Worm (Caenorhabditis elegans) whole organism, L1 larva: ENCODE results near the gene nspd-7.
A peak's percentile ranks its signal among the peaks of the same experiment; 100 is the strongest.

Source experiments
- C04F5.9 ChIP-seq: sonication (generic microtip); optimal IDR thresholded peaks from 2 replicates; lab custom pipeline; 2016; ENCODE audit warnings: missing genetic modification characterization, missing compliant biosample characterization
- C16A3.4 ChIP-seq: fragments of 150-350 bp; optimal IDR thresholded peaks from 2 replicates; lab custom pipeline; 2014; ENCODE audit warnings: missing biosample characterization, missing genetic modification characterization
- C34B4.2 ChIP-seq: sonication (generic microtip); optimal IDR thresholded peaks from 2 replicates; lab custom pipeline; 2017; ENCODE audit warnings: mild to moderate bottlenecking, missing genetic modification characterization, missing compliant biosample characterization
- aha-1 ChIP-seq: fragments of 150-350 bp; optimal IDR thresholded peaks from 2 replicates; lab custom pipeline; 2014; ENCODE audit warnings: missing biosample characterization, missing genetic modification characterization
- alr-1 ChIP-seq: fragments of 200-800 bp; sonication (Bioruptor generic); optimal IDR thresholded peaks from 2 replicates; lab custom pipeline; 2018; ENCODE audit warnings: borderline replicate concordance, mild to moderate bottlenecking, missing genetic modification characterization, missing compliant biosample characterization
- aly-2 ChIP-seq: fragments of 150-350 bp; optimal IDR thresholded peaks from 2 replicates; lab custom pipeline; 2014; ENCODE audit warnings: missing biosample characterization, missing genetic modification characterization
- ama-1 ChIP-seq: fragments of 150-350 bp; optimal IDR thresholded peaks from 2 replicates; lab custom pipeline; 2014
- blmp-1 ChIP-seq: fragments of 150-350 bp; optimal IDR thresholded peaks from 2 replicates; lab custom pipeline; 2014; ENCODE audit warnings: missing biosample characterization, missing genetic modification characterization
- ceh-63 ChIP-seq: fragments of 200-800 bp; sonication (Bioruptor generic); optimal IDR thresholded peaks from 2 replicates; lab custom pipeline; 2018; ENCODE audit warnings: mild to moderate bottlenecking, missing genetic modification characterization, missing compliant biosample characterization
- ceh-8 ChIP-seq: fragments of 200-800 bp; sonication (Bioruptor generic); optimal IDR thresholded peaks from 2 replicates; lab custom pipeline; 2018; ENCODE audit warnings: mild to moderate bottlenecking, missing genetic modification characterization, moderate library complexity, missing compliant biosample characterization
- ceh-88 ChIP-seq: fragments of 200-800 bp; sonication (Bioruptor generic); IDR thresholded peaks from 2 replicates; pipeline ENCODE4 v1.3.6; 2022; ENCODE audit warnings: missing genetic modification characterization, missing compliant biosample characterization
- efl-1 ChIP-seq, 4 experiments: fragments of 150-350 bp; optimal IDR thresholded peaks in 3 of 4; peaks in 1 of 4; 1 replicate in 1 of 4; 2 replicates in 3 of 4; lab custom pipeline; 2014; ENCODE audit warnings: missing biosample characterization in 2 of 4, missing genetic modification characterization in 2 of 4, missing genetic modification reagents in 2 of 4
- egl-13 ChIP-seq: sonication (generic microtip); optimal IDR thresholded peaks from 2 replicates; lab custom pipeline; 2016; ENCODE audit warnings: missing genotype, missing genetic modification reagents, missing genetic modification characterization, missing compliant biosample characterization
- elt-2 ChIP-seq: sonication (generic microtip); optimal IDR thresholded peaks from 2 replicates; lab custom pipeline; 2016; ENCODE audit warnings: missing genetic modification characterization, mild to moderate bottlenecking, inconsistent platforms, missing compliant biosample characterization, missing genetic modification reagents
- elt-3 ChIP-seq, 6 experiments: fragments of 150-350 bp in 1 of 6; sonication (generic microtip); optimal IDR thresholded peaks; 2 replicates each; lab custom pipeline; 2017 to 2018; ENCODE audit warnings: missing biosample characterization in 6 of 6, missing genetic modification characterization in 6 of 6, inconsistent platforms in 1 of 6
- ets-5 ChIP-seq: fragments of 200-800 bp; sonication (Bioruptor generic); IDR thresholded peaks from 2 replicates; pipeline ENCODE4 v1.3.6; 2022; ENCODE audit warnings: missing genetic modification characterization, missing compliant biosample characterization
- fkh-8 ChIP-seq: sonication (generic microtip); optimal IDR thresholded peaks from 2 replicates; lab custom pipeline; 2016; ENCODE audit warnings: mild to moderate bottlenecking, missing genetic modification characterization, missing compliant biosample characterization
- fos-1 ChIP-seq: fragments of 150-350 bp; optimal IDR thresholded peaks from 2 replicates; lab custom pipeline; 2014; ENCODE audit warnings: missing biosample characterization, missing genetic modification characterization
- hpl-2 ChIP-seq: fragments of 150-350 bp; optimal IDR thresholded peaks from 2 replicates; lab custom pipeline; 2014; ENCODE audit warnings: missing biosample characterization, missing genetic modification reagents, missing genetic modification characterization
- jun-1 ChIP-seq: fragments of 150-350 bp; optimal IDR thresholded peaks from 2 replicates; lab custom pipeline; 2014; ENCODE audit warnings: missing biosample characterization, missing genetic modification reagents, missing genetic modification characterization
- lin-39 ChIP-seq: fragments of 150-350 bp; optimal IDR thresholded peaks from 2 replicates; lab custom pipeline; 2014; ENCODE audit warnings: missing biosample characterization, missing genetic modification reagents, missing genetic modification characterization
- lir-3 ChIP-seq: sonication (generic microtip); optimal IDR thresholded peaks from 2 replicates; lab custom pipeline; 2016; ENCODE audit warnings: mild to moderate bottlenecking, missing genetic modification characterization, moderate library complexity, missing compliant biosample characterization; ENCODE audit not compliant: poor library complexity
- mab-9 ChIP-seq: fragments of 200-800 bp; sonication (Bioruptor generic); IDR thresholded peaks from 2 replicates; pipeline ENCODE4 v1.3.6; 2022; ENCODE audit warnings: missing genetic modification reagents, missing genetic modification characterization, missing compliant biosample characterization
- mef-2 ChIP-seq: fragments of 150-350 bp; optimal IDR thresholded peaks from 2 replicates; lab custom pipeline; 2014; ENCODE audit warnings: missing biosample characterization, missing genetic modification characterization
- mep-1 ChIP-seq: fragments of 150-350 bp; optimal IDR thresholded peaks from 2 replicates; lab custom pipeline; 2014; ENCODE audit warnings: missing biosample characterization, missing genetic modification characterization
- nhr-11 ChIP-seq: fragments of 150-350 bp; optimal IDR thresholded peaks from 2 replicates; lab custom pipeline; 2014; ENCODE audit warnings: missing biosample characterization, missing genetic modification characterization
- nhr-237 ChIP-seq: fragments of 150-350 bp; optimal IDR thresholded peaks from 2 replicates; lab custom pipeline; 2014; ENCODE audit warnings: missing biosample characterization, missing genetic modification characterization
- nhr-28 ChIP-seq: fragments of 150-350 bp; optimal IDR thresholded peaks from 2 replicates; lab custom pipeline; 2014; ENCODE audit warnings: missing biosample characterization, missing genetic modification characterization
- nhr-47 ChIP-seq: sonication (generic microtip); optimal IDR thresholded peaks from 2 replicates; lab custom pipeline; 2016; ENCODE audit warnings: mild to moderate bottlenecking, missing genetic modification characterization, moderate library complexity, missing compliant biosample characterization
- nhr-76 ChIP-seq: sonication (generic microtip); optimal IDR thresholded peaks from 2 replicates; lab custom pipeline; 2017; ENCODE audit warnings: missing biosample characterization, missing genetic modification characterization
- nhr-77 ChIP-seq: fragments of 150-350 bp; optimal IDR thresholded peaks from 2 replicates; lab custom pipeline; 2014; ENCODE audit warnings: missing biosample characterization, missing genetic modification characterization
- nhr-85 ChIP-seq: sonication (generic microtip); peaks from one replicate; lab custom pipeline; 2016; ENCODE audit warnings: missing genetic modification characterization, inconsistent platforms, missing compliant biosample characterization
- pqm-1 ChIP-seq: sonication (generic microtip); optimal IDR thresholded peaks from 3 replicates; lab custom pipeline; 2017; ENCODE audit warnings: missing biosample characterization, missing genetic modification characterization
- rnt-1 ChIP-seq: sonication (generic microtip); optimal IDR thresholded peaks from 2 replicates; lab custom pipeline; 2016; ENCODE audit warnings: mild to moderate bottlenecking, missing genetic modification characterization, moderate library complexity, missing compliant biosample characterization
- sptf-1 ChIP-seq: fragments of 150-350 bp; optimal IDR thresholded peaks from 2 replicates; lab custom pipeline; 2014; ENCODE audit warnings: missing biosample characterization, missing genetic modification characterization
- swsn-7 ChIP-seq: sonication (generic microtip); optimal IDR thresholded peaks from 2 replicates; lab custom pipeline; 2016; ENCODE audit warnings: missing genetic modification characterization, missing compliant biosample characterization
- tlp-1 ChIP-seq: fragments of 150-350 bp; optimal IDR thresholded peaks from 2 replicates; lab custom pipeline; 2014; ENCODE audit warnings: missing biosample characterization, missing genetic modification characterization
- unc-130 ChIP-seq: fragments of 150-350 bp; optimal IDR thresholded peaks from 2 replicates; lab custom pipeline; 2017; ENCODE audit warnings: missing biosample characterization, missing genetic modification characterization, inconsistent platforms
- unc-62 ChIP-seq: fragments of 150-350 bp; optimal IDR thresholded peaks from 2 replicates; lab custom pipeline; 2014; ENCODE audit warnings: missing biosample characterization, missing genetic modification reagents, missing genetic modification characterization
- unc-86 ChIP-seq: sonication (generic microtip); optimal IDR thresholded peaks from 2 replicates; lab custom pipeline; 2016; ENCODE audit warnings: missing genetic modification characterization, missing compliant biosample characterization
- unc-98 ChIP-seq: fragments of 200-800 bp; sonication (Bioruptor generic); IDR thresholded peaks from 2 replicates; pipeline ENCODE4 v1.3.6; 2022; ENCODE audit warnings: missing genetic modification characterization, missing compliant biosample characterization
- vab-15 ChIP-seq: sonication (generic microtip); optimal IDR thresholded peaks from 2 replicates; lab custom pipeline; 2017; ENCODE audit warnings: missing genotype, mild to moderate bottlenecking, missing genetic modification characterization, missing compliant biosample characterization
- xbp-1 ChIP-seq: sonication (generic microtip); optimal IDR thresholded peaks from 2 replicates; lab custom pipeline; 2016; ENCODE audit warnings: missing genetic modification characterization, missing compliant biosample characterization
- zag-1 ChIP-seq: fragments of 150-350 bp; optimal IDR thresholded peaks from 2 replicates; lab custom pipeline; 2014; ENCODE audit warnings: missing biosample characterization, missing genetic modification characterization
- zip-4 ChIP-seq: fragments of 200-800 bp; sonication (Bioruptor generic); optimal IDR thresholded peaks from 2 replicates; lab custom pipeline; 2018; ENCODE audit warnings: mild to moderate bottlenecking, missing genetic modification characterization, moderate library complexity, missing compliant biosample characterization
- ztf-4 ChIP-seq: fragments of 150-350 bp; optimal IDR thresholded peaks from 2 replicates; lab custom pipeline; 2014; ENCODE audit warnings: missing biosample characterization, missing genetic modification characterization

The nspd-7 gene

ce11 chrIV:10294030-10294429, 25.0 kb upstream of the nspd-7 start, which contains the start of gene R09E10.6:
Gene R09E10.6 (minus strand): TSS chrIV:10294130.
- no peak for TF ChIP-seq tlp-1 (tag; lab: Kevin White, UChicago)
- no peak for TF ChIP-seq vab-15 (tag; lab: Kevin White, UChicago)
- TF ChIP-seq nhr-11, result no peak
- no peak for TF ChIP-seq elt-2 (tag; lab: Kevin White, UChicago)
- no peak for TF ChIP-seq mef-2 (tag; lab: Kevin White, UChicago)
- no peak for TF ChIP-seq nhr-47 (tag; lab: Kevin White, UChicago)
- TF ChIP-seq pqm-1, result no peak
- TF ChIP-seq C04F5.9 (tag; lab: Kevin White, UChicago), result no peak
- no peak for TF ChIP-seq aha-1 (tag; lab: Kevin White, UChicago)
- TF ChIP-seq rnt-1, result no peak
- TF ChIP-seq ceh-8 (GFP tag; lab: Kevin White, UChicago), result no peak
- no peak for TF ChIP-seq lin-39 (tag; lab: Kevin White, UChicago)
- no peak for TF ChIP-seq swsn-7 (tag; lab: Kevin White, UChicago)
- TF ChIP-seq elt-3 (tag; optimal IDR thresholded peaks at IDR 0.05; lab: Kevin White, UChicago), result no peak
- TF ChIP-seq unc-98 (GFP tag; lab: Robert Waterston, UW), result no peak

- no peak for TF ChIP-seq zip-4
- TF ChIP-seq jun-1 (tag; lab: Kevin White, UChicago), result no peak
- TF ChIP-seq mab-9 (GFP tag; lab: Robert Waterston, UW), result no peak
- no peak for TF ChIP-seq C04F5.9 (tag; lab: Kevin White, UChicago)
- TF ChIP-seq C34B4.2 (tag; lab: Kevin White, UChicago), result no peak
- TF ChIP-seq ets-5, result no peak
- TF ChIP-seq vab-15 (tag; lab: Kevin White, UChicago), result no peak
- no peak for TF ChIP-seq efl-1 (optimal IDR thresholded peaks at IDR 0.05; lab: Kevin White, UChicago)
- TF ChIP-seq efl-1 (GFP tag; optimal IDR thresholded peaks at IDR 0.05 in 1 of 2; lab: Kevin White, UChicago), result no peak
- TF ChIP-seq nhr-76 (tag; lab: Kevin White, UChicago), result no peak
- TF ChIP-seq nhr-28 (tag; lab: Kevin White, UChicago), result no peak
- no peak for TF ChIP-seq nhr-47 (tag; lab: Kevin White, UChicago)
- TF ChIP-seq ceh-63 (GFP tag; lab: Kevin White, UChicago), result no peak
- no peak for TF ChIP-seq alr-1
- TF ChIP-seq fkh-8, result no peak
- no peak for TF ChIP-seq unc-130
- TF ChIP-seq, all 84 proteins: peak for 0
Observed at ce11 chrIV:10288575-10288974, 19.6 kb upstream of the nspd-7 start.

- TF ChIP-seq sptf-1 (tag; lab: Kevin White, UChicago), result no peak
- TF ChIP-seq nhr-85 (tag; lab: Kevin White, UChicago), result no peak
Observed at ce11 chrIV:10286655-10287054, 17.7 kb upstream of the nspd-7 start, which contains the start of gene ebax-1. Gene ebax-1 (plus strand): TSS chrIV:10286955.

- TF ChIP-seq pqm-1 (no peak), unc-130 (no peak), ama-1 (lab: Kevin White, UChicago) (no peak), aly-2 (tag; lab: Kevin White, UChicago) (no peak), nhr-237 (no peak)
Observed at ce11 chrIV:10285328-10285727, 16.3 kb upstream of the nspd-7 start.

ce11 chrIV:10284194-10284910, 15.4 kb upstream of the nspd-7 start, which contains the start of gene rad-51:
Gene rad-51 (minus strand): TSS chrIV:10284244.
- TF ChIP-seq unc-62 (no peak), xbp-1 (tag; lab: Kevin White, UChicago) (peak; percentile 45), ceh-8 (GFP tag; lab: Kevin White, UChicago) (peak; percentile 16), unc-86 (tag; lab: Kevin White, UChicago) (peak; percentile 32), aly-2 (tag; lab: Kevin White, UChicago) (no peak), zag-1 (no peak), blmp-1 (tag; lab: Kevin White, UChicago) (peak; percentile 48), ztf-4 (tag; lab: Kevin White, UChicago) (no peak), ceh-88 (GFP tag; lab: Robert Waterston, UW) (no peak), hpl-2 (no peak), nhr-77 (tag; lab: Kevin White, UChicago) (peak; percentile 39), egl-13 (tag; lab: Kevin White, UChicago) (no peak), fos-1 (tag; lab: Kevin White, UChicago) (no peak), mep-1 (tag; lab: Kevin White, UChicago) (peak; percentile 80), ets-5 (no peak), lir-3 (tag; lab: Kevin White, UChicago) (peak; percentile 5), C16A3.4 (peak; percentile 39), nhr-28 (tag; lab: Kevin White, UChicago) (no peak)
